Fruit fly (Drosophila melanogaster) whole organism, embryonic: ENCODE measurements around the gene CG5966.

Experiments
- ATbp ChIP-seq: fragments of 200-800 bp; sonication (Bioruptor generic); optimal IDR thresholded peaks from 2 replicates; lab custom pipeline; 2017; ENCODE audit warnings: missing biosample characterization, mild to moderate bottlenecking, missing genetic modification characterization, missing genetic modification reagents
- Awh ChIP-seq: fragments of 200-800 bp; sonication (Bioruptor generic); IDR thresholded peaks from 2 replicates; pipeline ENCODE4, ENCODE4 v1.3.6; 2022; ENCODE audit warnings: missing biosample characterization, missing genetic modification characterization
- CG10147 ChIP-seq: fragments of 200-800 bp; sonication (Bioruptor generic); optimal IDR thresholded peaks from 2 replicates; lab custom pipeline; 2019; ENCODE audit warnings: missing biosample characterization, mild to moderate bottlenecking, missing genetic modification characterization, moderate library complexity
- CG10209 ChIP-seq: fragments of 200-800 bp; sonication (Bioruptor generic); optimal IDR thresholded peaks from 3 replicates; lab custom pipeline; 2017; ENCODE audit warnings: missing biosample characterization, mild to moderate bottlenecking, missing genetic modification characterization, missing genetic modification reagents
- CG1024 ChIP-seq: fragments of 200-800 bp; sonication (Bioruptor generic); IDR thresholded peaks from 2 replicates; pipeline ENCODE4 v1.3.6; 2022; ENCODE audit warnings: missing biosample characterization, missing genetic modification characterization
- CG10431 ChIP-seq: fragments of 200-800 bp; sonication (Bioruptor generic); optimal IDR thresholded peaks from 3 replicates; lab custom pipeline; 2018; ENCODE audit warnings: missing biosample characterization, mild to moderate bottlenecking, missing genetic modification characterization
- CG11247 ChIP-seq: fragments of 200-800 bp; sonication (Bioruptor generic); IDR thresholded peaks from 2 replicates; pipeline ENCODE4 v1.3.6; 2022; ENCODE audit warnings: missing biosample characterization, missing genetic modification characterization
- CG12219 ChIP-seq: fragments of 200-800 bp; sonication (Bioruptor generic); optimal IDR thresholded peaks from 3 replicates; lab custom pipeline; 2018; ENCODE audit warnings: missing biosample characterization, mild to moderate bottlenecking, missing genetic modification characterization
- CG12769 ChIP-seq: fragments of 200-800 bp; sonication (Bioruptor generic); optimal IDR thresholded peaks from 2 replicates; lab custom pipeline; 2019; ENCODE audit warnings: missing biosample characterization, mild to moderate bottlenecking, missing genetic modification characterization, moderate library complexity
- CG14014 ChIP-seq: fragments of 200-800 bp; sonication (Bioruptor generic); IDR thresholded peaks from 2 replicates; pipeline ENCODE4 v1.3.6; 2022; ENCODE audit warnings: missing biosample characterization, missing genetic modification characterization
- CG14050 ChIP-seq: fragments of 200-800 bp; sonication (Bioruptor generic); IDR thresholded peaks from 3 replicates; pipeline ENCODE4 v1.3.6; 2022; ENCODE audit warnings: missing biosample characterization, missing genetic modification characterization
- CG15601 ChIP-seq: fragments of 200-800 bp; sonication (Bioruptor generic); optimal IDR thresholded peaks from 3 replicates; lab custom pipeline; 2019; ENCODE audit warnings: missing biosample characterization, mild to moderate bottlenecking, missing genetic modification characterization, moderate library complexity
- CG1603 ChIP-seq: fragments of 200-800 bp; sonication (Bioruptor generic); optimal IDR thresholded peaks from 2 replicates; lab custom pipeline; 2019; ENCODE audit warnings: missing biosample characterization, mild to moderate bottlenecking, missing genetic modification characterization, moderate library complexity
- CG17328 ChIP-seq: fragments of 200-800 bp; sonication (Bioruptor generic); IDR thresholded peaks from 2 replicates; pipeline ENCODE4 v1.3.6; 2022; ENCODE audit warnings: missing biosample characterization, missing genetic modification characterization
- CG17829 ChIP-seq: fragments of 200-800 bp; optimal IDR thresholded peaks from 2 replicates; lab custom pipeline; 2019; ENCODE audit warnings: missing biosample characterization, mild to moderate bottlenecking, missing genetic modification characterization, moderate library complexity
- CG4360 ChIP-seq: fragments of 200-800 bp; sonication (Bioruptor generic); IDR thresholded peaks from 2 replicates; pipeline ENCODE4 v1.3.6; 2022; ENCODE audit warnings: missing biosample characterization, missing genetic modification characterization
- CG6765 ChIP-seq: fragments of 200-800 bp; sonication (Bioruptor generic); optimal IDR thresholded peaks from 3 replicates; lab custom pipeline; 2017; ENCODE audit warnings: missing biosample characterization, mild to moderate bottlenecking, missing genetic modification characterization
- CG6791 ChIP-seq: fragments of 200-800 bp; sonication (Bioruptor generic); IDR thresholded peaks from 3 replicates; pipeline ENCODE4 v1.3.6; 2022; ENCODE audit warnings: missing biosample characterization, missing genetic modification characterization; ENCODE audit not compliant: partially characterized antibody
- CG9215 ChIP-seq: fragments of 200-800 bp; sonication (Bioruptor generic); IDR thresholded peaks from 2 replicates; pipeline ENCODE4 v1.3.6; 2022; ENCODE audit warnings: missing biosample characterization, missing genetic modification characterization
- CG9817 ChIP-seq: fragments of 200-800 bp; sonication (Bioruptor generic); optimal IDR thresholded peaks from 2 replicates; lab custom pipeline; 2018; ENCODE audit warnings: missing biosample characterization, mild to moderate bottlenecking, missing genetic modification characterization, moderate library complexity
- CoRest ChIP-seq: fragments of 200-800 bp; sonication (Bioruptor generic); optimal IDR thresholded peaks from 3 replicates; lab custom pipeline; 2018; ENCODE audit warnings: missing biosample characterization, mild to moderate bottlenecking, missing genetic modification characterization, moderate library complexity
- Doc3 ChIP-seq: fragments of 200-800 bp; sonication (Bioruptor generic); IDR thresholded peaks from 3 replicates; pipeline ENCODE4 v1.3.6; 2022; ENCODE audit warnings: missing biosample characterization, missing genetic modification characterization; ENCODE audit not compliant: partially characterized antibody
- Dref ChIP-seq: fragments of 200-800 bp; sonication (Bioruptor generic); IDR thresholded peaks from 2 replicates; pipeline ENCODE4 v1.3.6; 2022; ENCODE audit warnings: missing biosample characterization, missing genetic modification characterization
- Eip74EF ChIP-seq, 2 experiments: fragments of 200-800 bp in 1 of 2; fragments of >200 bp in 1 of 2; sonication (Bioruptor generic) in 1 of 2; optimal IDR thresholded peaks; 2 replicates each; lab custom pipeline; 2017 to 2019; ENCODE audit warnings: missing biosample characterization in 2 of 2, missing genetic modification characterization in 2 of 2, mild to moderate bottlenecking in 1 of 2, moderate library complexity in 1 of 2
- Fer3 ChIP-seq: fragments of 200-800 bp; sonication (Bioruptor generic); optimal IDR thresholded peaks from 2 replicates; lab custom pipeline; 2018; ENCODE audit warnings: missing biosample characterization, mild to moderate bottlenecking, missing genetic modification characterization, moderate library complexity
- H2.0 ChIP-seq: fragments of 200-800 bp; sonication (Bioruptor generic); IDR thresholded peaks from 2 replicates; pipeline ENCODE4 v1.3.6; 2022; ENCODE audit warnings: missing biosample characterization, missing genetic modification characterization
- Lpt ChIP-seq: fragments of >200 bp; optimal IDR thresholded peaks from 2 replicates; lab custom pipeline; 2018; ENCODE audit warnings: missing biosample characterization, missing genetic modification characterization
- Max ChIP-seq: fragments of 200-800 bp; sonication (Bioruptor generic); optimal IDR thresholded peaks from 2 replicates; lab custom pipeline; 2016; ENCODE audit warnings: missing biosample characterization, mild to moderate bottlenecking, missing genetic modification characterization
- Spps ChIP-seq: fragments of 200-800 bp; sonication (Bioruptor generic); optimal IDR thresholded peaks from 2 replicates; lab custom pipeline; 2018; ENCODE audit warnings: missing biosample characterization, mild to moderate bottlenecking, missing genetic modification characterization
- Vsx1 ChIP-seq: fragments of 200-800 bp; sonication (Bioruptor generic); optimal IDR thresholded peaks from 2 replicates; lab custom pipeline; 2017; ENCODE audit warnings: missing biosample characterization, mild to moderate bottlenecking, missing genetic modification characterization, missing genetic modification reagents
- ab ChIP-seq: fragments of 200-800 bp; sonication (Bioruptor generic); optimal IDR thresholded peaks from 2 replicates; lab custom pipeline; 2016; ENCODE audit warnings: missing biosample characterization, missing genetic modification characterization
- abd-A ChIP-seq: fragments of 200-800 bp; sonication (Bioruptor generic); optimal IDR thresholded peaks from 3 replicates; lab custom pipeline; 2019; ENCODE audit warnings: missing biosample characterization, mild to moderate bottlenecking, missing genetic modification characterization, moderate library complexity
- az2 ChIP-seq: fragments of 200-800 bp; sonication (Bioruptor generic); optimal IDR thresholded peaks from 3 replicates; lab custom pipeline; 2016; ENCODE audit warnings: missing biosample characterization, missing genetic modification characterization
- bsh ChIP-seq, 2 experiments: fragments of 200-800 bp; sonication (Bioruptor generic); optimal IDR thresholded peaks; 2 replicates each; lab custom pipeline; 2017 to 2018; ENCODE audit warnings: mild to moderate bottlenecking in 2 of 2, missing biosample characterization in 2 of 2, missing genetic modification characterization in 2 of 2, moderate library complexity in 1 of 2
- dmrt11E ChIP-seq: fragments of 200-800 bp; sonication (Bioruptor generic); optimal IDR thresholded peaks from 3 replicates; lab custom pipeline; 2018; ENCODE audit warnings: missing biosample characterization, mild to moderate bottlenecking, missing genetic modification characterization, moderate library complexity
- dpn ChIP-seq, 2 experiments: fragments of 200-800 bp; sonication (Bioruptor generic); optimal IDR thresholded peaks; 3 replicates each; lab custom pipeline; 2016; ENCODE audit warnings: missing biosample characterization in 2 of 2, missing genetic modification characterization in 2 of 2
- en ChIP-seq: fragments of 200-800 bp; sonication (Bioruptor generic); optimal IDR thresholded peaks from 2 replicates; lab custom pipeline; 2016; ENCODE audit warnings: missing biosample characterization, missing genetic modification characterization
- eyg ChIP-seq: fragments of 200-800 bp; sonication (Bioruptor generic); optimal IDR thresholded peaks from 3 replicates; lab custom pipeline; 2016; ENCODE audit warnings: missing biosample characterization, missing genetic modification characterization
- fru ChIP-seq: fragments of >200 bp; optimal IDR thresholded peaks from 2 replicates; lab custom pipeline; 2017
- gfzf ChIP-seq: fragments of 200-800 bp; sonication (Bioruptor generic); optimal IDR thresholded peaks from 2 replicates; lab custom pipeline; 2016; ENCODE audit warnings: missing biosample characterization, mild to moderate bottlenecking, missing genetic modification characterization, moderate library complexity
- h ChIP-seq: fragments of >200 bp; optimal IDR thresholded peaks from 2 replicates; lab custom pipeline; 2017
- hth ChIP-seq: fragments of >200 bp; optimal IDR thresholded peaks from 2 replicates; lab custom pipeline; 2017; ENCODE audit warnings: inconsistent platforms
- inv ChIP-seq: fragments of 200-800 bp; sonication (Bioruptor generic); IDR thresholded peaks from 2 replicates; pipeline ENCODE4 v1.3.6; 2022; ENCODE audit warnings: missing biosample characterization, missing genetic modification characterization; ENCODE audit not compliant: partially characterized antibody
- kah ChIP-seq: fragments of 200-800 bp; sonication (Bioruptor generic); optimal IDR thresholded peaks from 2 replicates; lab custom pipeline; 2018; ENCODE audit warnings: missing biosample characterization, mild to moderate bottlenecking, missing genetic modification characterization
- lola ChIP-seq, 3 experiments: fragments of >200 bp in 2 of 3; fragments of 200-800 bp in 1 of 3; sonication (Bioruptor generic) in 1 of 3; optimal IDR thresholded peaks; 2 replicates each; lab custom pipeline; 2017 to 2019; ENCODE audit warnings: missing biosample characterization in 3 of 3, missing genetic modification characterization in 3 of 3, mild to moderate bottlenecking in 1 of 3, moderate library complexity in 1 of 3
- shn ChIP-seq: fragments of 200-800 bp; sonication (Bioruptor generic); optimal IDR thresholded peaks from 3 replicates; lab custom pipeline; 2016; ENCODE audit warnings: missing biosample characterization, missing genetic modification characterization
- ssp ChIP-seq: fragments of 200-800 bp; sonication (Bioruptor generic); IDR thresholded peaks from 2 replicates; pipeline ENCODE4 v1.3.6; 2022; ENCODE audit warnings: missing biosample characterization, missing genetic modification characterization
- stwl ChIP-seq: fragments of 200-800 bp; sonication (Bioruptor generic); optimal IDR thresholded peaks from 3 replicates; lab custom pipeline; 2018; ENCODE audit warnings: missing biosample characterization, mild to moderate bottlenecking, missing genetic modification characterization, moderate library complexity

CG5966 gene

DNA sequence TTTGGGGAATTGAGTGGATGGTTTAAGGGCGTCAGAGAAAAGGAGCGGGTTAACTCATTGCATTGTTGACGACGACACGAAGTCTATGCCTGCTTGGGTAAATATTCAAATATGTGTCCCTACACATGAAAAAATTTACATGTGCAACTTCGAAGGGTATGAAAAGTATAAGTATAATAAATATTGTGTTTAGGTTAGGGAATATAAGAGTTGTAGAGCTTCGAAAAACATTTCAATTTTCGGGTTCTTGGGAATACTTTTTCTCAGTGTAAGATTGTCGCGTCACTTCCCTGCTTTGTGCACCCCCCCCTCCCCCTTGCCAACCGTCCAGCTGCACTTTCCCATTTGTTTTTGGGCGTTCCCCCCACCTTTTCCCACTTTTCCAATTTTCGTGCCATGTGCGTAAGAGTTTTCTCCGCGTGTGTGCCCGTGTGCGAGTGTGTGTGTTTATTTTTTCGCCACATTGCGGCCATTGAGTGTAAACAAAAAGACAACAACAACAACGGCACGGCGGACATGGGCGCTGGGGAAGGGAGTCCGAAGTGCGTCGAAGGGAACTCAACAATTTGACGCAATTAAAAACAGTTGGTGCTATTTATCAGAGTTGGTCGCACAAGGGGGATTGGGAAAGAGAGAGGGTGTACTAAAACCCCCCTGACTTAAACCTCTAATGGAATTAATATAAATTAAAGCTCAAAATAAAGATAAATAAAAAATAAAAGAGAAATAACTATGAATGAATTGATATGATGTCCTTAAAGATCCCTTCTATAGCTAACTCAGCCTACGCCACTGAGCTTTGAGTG is 18.5 kb upstream of the CG5966 start (continued):
- TF ChIP-seq CG14050 (GFP tag; lab: Robert Waterston, UW) (no peak), en (GFP tag; lab: Kevin White, UChicago) (no peak), Max (peak; percentile 13), CoRest (tag; lab: Kevin White, UChicago) (peak; percentile 46), CG11247 (0 out of 2 replicates have a peak, but pooled peaks have one; percentile 25), lola (GFP tag; optimal IDR thresholded peaks at IDR 0.05; lab: Kevin White, UChicago) (peak in 1 of 3 experiments; percentile 38), eyg (GFP tag; lab: Kevin White, UChicago) (no peak), CG9817 (peak; percentile 43), kah (GFP tag; lab: Kevin White, UChicago) (no peak), CG10431 (GFP tag; lab: Kevin White, UChicago) (no peak), CG12769 (tag; lab: Kevin White, UChicago) (peak; percentile 3), CG4360 (GFP tag; lab: Robert Waterston, UW) (peak; percentile 85), dpn (GFP tag; optimal IDR thresholded peaks at IDR 0.05; lab: Kevin White, UChicago) (peak in 1 of 2 experiments; percentile 28), Fer3 (peak; percentile 22), h (lab: Kevin White, UChicago) (no peak), bsh (GFP tag; optimal IDR thresholded peaks at IDR 0.05; lab: Kevin White, UChicago) (peak in 1 of 2 experiments; percentile 39), ATbp (GFP tag; lab: Kevin White, UChicago) (no peak), Awh (GFP tag; lab: Robert Waterston, UW) (0 out of 2 replicates have a peak, but pooled peaks have one; percentile 11), CG1024 (0 out of 2 replicates have a peak, but pooled peaks have one; percentile 10), Spps (tag; lab: Kevin White, UChicago) (no peak), CG10147 (peak; percentile 23), CG14014 (peak; percentile 16; the same call in 1 of the 2 replicates), CG17829 (tag; lab: Kevin White, UChicago) (peak; percentile 64), CG12219 (GFP tag; lab: Kevin White, UChicago) (no peak), gfzf (no peak), CG9215 (GFP tag; lab: Robert Waterston, UW) (peak; percentile 44), Eip74EF (GFP tag; optimal IDR thresholded peaks at IDR 0.05; lab: Kevin White, UChicago) (peak in 1 of 2 experiments; percentile 8), abd-A (tag; lab: Kevin White, UChicago) (no peak), ssp (GFP tag; lab: Robert Waterston, UW) (peak; percentile 51), Doc3 (GFP tag; lab: Robert Waterston, UW) (no peak), hth (lab: Kevin White, UChicago) (no peak), CG6765 (GFP tag; lab: Kevin White, UChicago) (no peak), H2.0 (peak; percentile 40; the same call in 1 of the 2 replicates), fru (no peak), CG15601 (tag; lab: Kevin White, UChicago) (peak; percentile 22), CG1603 (peak; percentile 46), dmrt11E (tag; lab: Kevin White, UChicago) (peak; percentile 60), Lpt (no peak), az2 (GFP tag; lab: Kevin White, UChicago) (peak; percentile 22), CG17328 (GFP tag; lab: Robert Waterston, UW) (peak; percentile 56; the same call in 1 of the 2 replicates), stwl (tag; lab: Kevin White, UChicago) (no peak), ab (GFP tag; lab: Kevin White, UChicago) (no peak), Vsx1 (GFP tag; lab: Kevin White, UChicago) (no peak), shn (GFP tag; lab: Kevin White, UChicago) (no peak), inv (GFP tag; lab: Robert Waterston, UW) (no peak), CG10209 (GFP tag; lab: Kevin White, UChicago) (peak; percentile 53), Dref (GFP tag; lab: Robert Waterston, UW) (no peak), CG6791 (GFP tag; lab: Robert Waterston, UW) (no peak)
